Worm (Caenorhabditis elegans) whole organism, young adult: ENCODE measurements around the gene str-112.

Experiments used
- ama-1 ChIP-seq, 3 experiments: fragments of 150-350 bp in 1 of 3; sonication (generic microtip) in 2 of 3; optimal IDR thresholded peaks; 2 replicates each; lab custom pipeline; 2014 to 2018; ENCODE audit warnings: missing biosample characterization in 2 of 3, missing genetic modification characterization in 2 of 3, missing genetic modification reagents in 2 of 3
- ets-4 ChIP-seq: fragments of 200-800 bp; sonication (Bioruptor generic); optimal IDR thresholded peaks from 2 replicates; lab custom pipeline; 2018; ENCODE audit warnings: mild to moderate bottlenecking, missing genetic modification characterization, missing compliant biosample characterization
- nhr-90 ChIP-seq: sonication (generic microtip); optimal IDR thresholded peaks from 2 replicates; lab custom pipeline; 2016; ENCODE audit warnings: missing genotype, mild to moderate bottlenecking, missing genetic modification characterization, missing compliant biosample characterization
- snpc-4 ChIP-seq, 5 experiments: fragments of 150-350 bp in 1 of 5; sonication (generic microtip) in 4 of 5; optimal IDR thresholded peaks; 2 replicates each; lab custom pipeline; 2014 to 2018; ENCODE audit warnings: missing genetic modification characterization in 5 of 5, missing biosample characterization in 3 of 5, antibody characterized with exemption in 2 of 5, mild to moderate bottlenecking in 2 of 5, missing compliant biosample characterization in 2 of 5, missing genotype in 2 of 5, moderate library complexity in 2 of 5, missing genetic modification reagents in 1 of 5
- ztf-28 ChIP-seq: fragments of 200-800 bp; sonication (Bioruptor generic); IDR thresholded peaks from 2 replicates; pipeline ENCODE4 v1.3.6; 2022; ENCODE audit warnings: missing genetic modification reagents, missing genetic modification characterization, missing compliant biosample characterization

- no peak for TF ChIP-seq nhr-90 (tag; lab: Kevin White, UChicago)
- TF ChIP-seq ets-4 (GFP tag; lab: Kevin White, UChicago): no peak
- no peak for TF ChIP-seq ztf-28 (GFP tag; lab: Robert Waterston, UW)
- TF ChIP-seq snpc-4 (GFP tag; optimal IDR thresholded peaks at IDR 0.05; lab: Kevin White, UChicago): no peak
- TF ChIP-seq snpc-4 (tag; optimal IDR thresholded peaks at IDR 0.05; lab: Kevin White, UChicago): no peak
- TF ChIP-seq ama-1 (optimal IDR thresholded peaks at IDR 0.05; lab: Kevin White, UChicago): no peak
- TF ChIP-seq ama-1 (GFP tag; optimal IDR thresholded peaks at IDR 0.05; lab: Kevin White, UChicago): no peak
Observed at ce11 chrV:7140368-7140767, 2.1 kb upstream of the str-112 start.
